Fruit fly (Drosophila melanogaster) S2 (cell line): ENCODE measurements around the gene Arl8.
"Not testable (repeated sequence)": the region's sequence is repeated elsewhere in the genome, so short reads cannot be mapped to it uniquely, and the experiment has no call there.

ENCODE experiments used
- CG8478 ChIP-seq: fragments of >200 bp; optimal IDR thresholded peaks from 2 replicates; lab custom pipeline; 2018
- CTCF ChIP-seq, 2 experiments: fragments of >200 bp; optimal IDR thresholded peaks; 2 replicates each; lab custom pipeline; 2018

Arl8 gene

dm6 chr3R:8126316-8127150, at the start of gene Arl8, which contains the start of gene CG9667:
Arl8 (plus strand) TSS chr3R:8126605.
CG9667 (minus strand) TSS chr3R:8126357.
- no peak for TF ChIP-seq CTCF (optimal IDR thresholded peaks at IDR 0.05; lab: Kevin White, UChicago)
- no peak for TF ChIP-seq CG8478

- no peak for TF ChIP-seq CG8478
- TF ChIP-seq CTCF (optimal IDR thresholded peaks at IDR 0.05; lab: Kevin White, UChicago), result no peak
Measured at dm6 chr3R:8086952-8087351, 39.5 kb upstream of the Arl8 start, which contains the start of gene CG7910. CG7910 (plus strand) TSS chr3R:8087252.

- not testable (repeated sequence) for TF ChIP-seq CG8478; CTCF (optimal IDR thresholded peaks at IDR 0.05; lab: Kevin White, UChicago)
Measured at dm6 chr3R:8093824-8094223, 32.6 kb upstream of the Arl8 start, which contains the start of gene CG7900. CG7900 (plus strand) TSS chr3R:8094124.

- no peak for TF ChIP-seq CG8478
- peak in 1 of 2 experiments; percentile 33 for TF ChIP-seq CTCF (optimal IDR thresholded peaks at IDR 0.05; lab: Kevin White, UChicago)
Measured at dm6 chr3R:8105088-8105542, 21.3 kb upstream of the Arl8 start, which contains the start of gene puc. puc (plus strand) TSS chr3R:8105332.

- TF ChIP-seq CTCF (optimal IDR thresholded peaks at IDR 0.05; lab: Kevin White, UChicago) (no peak), CG8478 (no peak)
Measured at dm6 chr3R:8105839-8106718, 20.3 kb upstream of the Arl8 start.

dm6 chr3R:8106909-8107841, 19.2 kb upstream of the Arl8 start:
- TF ChIP-seq CG8478, result no peak
- no peak for TF ChIP-seq CTCF (optimal IDR thresholded peaks at IDR 0.05; lab: Kevin White, UChicago)

- TF ChIP-seq CTCF (optimal IDR thresholded peaks at IDR 0.05; lab: Kevin White, UChicago) (no peak), CG8478 (no peak)
Measured at dm6 chr3R:8108770-8109169, 17.6 kb upstream of the Arl8 start.

dm6 chr3R:8109782-8110181, 16.6 kb upstream of the Arl8 start:
- no peak for TF ChIP-seq CTCF (optimal IDR thresholded peaks at IDR 0.05; lab: Kevin White, UChicago)
- no peak for TF ChIP-seq CG8478

- TF ChIP-seq CTCF (optimal IDR thresholded peaks at IDR 0.05; lab: Kevin White, UChicago), result no peak
- no peak for TF ChIP-seq CG8478
Measured at dm6 chr3R:8110198-8110642, 16.2 kb upstream of the Arl8 start.

dm6 chr3R:8110951-8111350, 15.5 kb upstream of the Arl8 start:
- no peak for TF ChIP-seq CG8478
- no peak for TF ChIP-seq CTCF (optimal IDR thresholded peaks at IDR 0.05; lab: Kevin White, UChicago)

- TF ChIP-seq CG8478 (no peak), CTCF (optimal IDR thresholded peaks at IDR 0.05; lab: Kevin White, UChicago) (no peak)
Measured at dm6 chr3R:8111789-8112382, 14.5 kb upstream of the Arl8 start.

- TF ChIP-seq CG8478 (no peak), CTCF (optimal IDR thresholded peaks at IDR 0.05; lab: Kevin White, UChicago) (no peak)
Measured at dm6 chr3R:8112880-8113832, 13.2 kb upstream of the Arl8 start.
